Worm (Caenorhabditis elegans): Measurements from ENCODE around the gene scl-5.

DNA sequence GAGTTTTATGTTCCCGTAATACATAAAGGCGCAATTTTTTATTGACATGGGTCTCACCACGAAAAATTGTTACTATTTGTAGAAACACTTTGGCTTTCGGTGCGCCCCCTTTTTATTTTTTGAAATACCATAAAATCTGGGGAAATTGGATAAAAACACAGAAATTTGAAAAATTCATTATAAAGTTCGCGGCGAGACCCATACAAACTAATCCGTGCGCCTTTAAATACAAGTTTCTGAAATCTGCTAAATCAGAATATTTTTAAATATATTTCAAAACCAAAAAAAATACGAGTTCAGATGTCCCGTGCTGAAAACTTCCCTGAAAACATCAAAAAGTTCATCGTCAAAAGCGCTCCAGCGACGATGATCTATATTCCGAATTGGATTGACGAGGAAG is 43.5 kb downstream of the scl-5 start, which contains the start of gene B0564.2:
- no peak for TF ChIP-seq ref-1 (GFP tag; conservative IDR thresholded peaks at IDR 0.05)
- no peak for TF ChIP-seq med-1 (GFP tag; optimal IDR thresholded peaks at IDR 0.05; ENCODE audit: insufficient read depth)
